Worm (Caenorhabditis elegans) whole organism, mixed stage, embryonic: ENCODE data around the gene T06C12.12.

Experiments
- elt-3 ChIP-seq: fragments of 150-350 bp; optimal IDR thresholded peaks from 2 replicates; lab custom pipeline; 2014; ENCODE audit warnings: missing biosample characterization, missing genetic modification characterization
- hlh-1 ChIP-seq: fragments of 150-350 bp; optimal IDR thresholded peaks from 2 replicates; lab custom pipeline; 2014; ENCODE audit warnings: missing biosample characterization, missing genetic modification reagents, missing genetic modification characterization
- unc-62 ChIP-seq: fragments of 150-350 bp; optimal IDR thresholded peaks from 2 replicates; lab custom pipeline; 2014; ENCODE audit warnings: missing biosample characterization, missing genetic modification reagents, missing genetic modification characterization

DNA sequence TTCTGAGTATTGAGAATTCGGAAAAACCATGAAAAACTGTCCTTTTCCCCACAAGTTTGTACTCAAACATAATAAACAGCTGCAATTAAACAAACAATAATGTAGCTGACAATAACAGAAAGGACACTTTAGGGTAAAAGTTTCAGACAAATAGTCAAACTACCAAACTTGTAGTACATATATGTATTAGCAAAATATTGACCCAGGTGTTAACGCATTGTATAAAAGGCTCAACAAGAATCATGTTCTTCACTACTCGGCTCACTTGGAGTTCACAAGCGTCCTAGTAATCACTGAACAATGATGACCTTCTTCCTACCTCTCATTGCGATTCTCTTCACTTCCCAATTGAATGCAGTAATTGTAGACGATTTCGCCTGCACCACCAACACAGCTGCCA lies 20.0 kb downstream of the T06C12.12 start, which contains the start of gene F35E8.6:
- TF ChIP-seq elt-3 (no peak), hlh-1 (tag; lab: Kevin White, UChicago) (no peak), unc-62 (GFP tag; lab: Kevin White, UChicago) (no peak)
